Worm (Caenorhabditis elegans): ENCODE results near the gene F52H2.1.
A peak's percentile ranks its signal among the peaks of the same experiment; 100 is the strongest.

The F52H2.1 gene

ce11 chrX:2536246-2536772 is 36.6 kb upstream of the F52H2.1 start (continued):
- TF ChIP-seq elt-4 (tag; optimal IDR thresholded peaks at IDR 0.05) (no peak), ceh-45 (GFP tag; IDR thresholded peaks at IDR 0.05) (no peak), ceh-6 (GFP tag; optimal IDR thresholded peaks at IDR 0.05) (peak; percentile 17), Y22D7AL.16 (tag; optimal IDR thresholded peaks at IDR 0.05) (no peak), ets-4 (tag; optimal IDR thresholded peaks at IDR 0.05) (peak; percentile 35), npax-4 (tag; optimal IDR thresholded peaks at IDR 0.05) (no peak), rnt-1 (tag; optimal IDR thresholded peaks at IDR 0.05) (peak; percentile 68), hlh-30 (tag; optimal IDR thresholded peaks at IDR 0.05; ENCODE audit: insufficient read depth) (peak; percentile 71), K09A11.1 (tag; optimal IDR thresholded peaks at IDR 0.05; ENCODE audit: insufficient read depth) (peak; percentile 19), lim-6 (tag; optimal IDR thresholded peaks at IDR 0.05) (no peak), F13H6.1 (tag; optimal IDR thresholded peaks at IDR 0.05) (peak; percentile 87), tbx-2 (tag; optimal IDR thresholded peaks at IDR 0.05) (peak; percentile 89), nfya-1 (tag; optimal IDR thresholded peaks at IDR 0.05) (peak; percentile 88), ceh-18 (tag; optimal IDR thresholded peaks at IDR 0.05) (peak; percentile 91), pat-9 (tag; optimal IDR thresholded peaks at IDR 0.05) (no peak), madf-2 (tag; optimal IDR thresholded peaks at IDR 0.05) (peak; percentile 10), hlh-6 (tag; optimal IDR thresholded peaks at IDR 0.05) (peak; percentile 35), ceh-14 (tag; optimal IDR thresholded peaks at IDR 0.05) (peak; percentile 58), ttx-3 (tag; optimal IDR thresholded peaks at IDR 0.05) (no peak), ceh-2 (tag; optimal IDR thresholded peaks at IDR 0.05) (peak; percentile 50)

ce11 chrX:2538713-2539112 is 34.2 kb upstream of the F52H2.1 start:
- TF ChIP-seq dve-1 (tag; optimal IDR thresholded peaks at IDR 0.05) = no peak
- TF ChIP-seq hlh-8 (tag; optimal IDR thresholded peaks at IDR 0.05) = peak; percentile 2

- TF ChIP-seq pax-1 (tag; optimal IDR thresholded peaks at IDR 0.05) (no peak), ceh-6 (GFP tag; optimal IDR thresholded peaks at IDR 0.05) (no peak), tbx-7 (tag; optimal IDR thresholded peaks at IDR 0.05) (no peak), ceh-9 (tag; optimal IDR thresholded peaks at IDR 0.05) (no peak), eyg-1 (tag; optimal IDR thresholded peaks at IDR 0.05) (no peak), unc-3 (GFP tag; conservative IDR thresholded peaks at IDR 0.05) (no peak), unc-3 (tag; optimal IDR thresholded peaks at IDR 0.05) (no peak), odd-2 (tag; optimal IDR thresholded peaks at IDR 0.05) (no peak), ceh-2 (tag; optimal IDR thresholded peaks at IDR 0.05) (no peak), tbx-2 (tag; optimal IDR thresholded peaks at IDR 0.05) (no peak), ets-4 (tag; optimal IDR thresholded peaks at IDR 0.05) (no peak), rnt-1 (tag; optimal IDR thresholded peaks at IDR 0.05) (no peak)
Measured at ce11 chrX:2541003-2541521, 31.8 kb upstream of the F52H2.1 start, which contains the start of gene F52H2.3. TSS of gene F52H2.3 (minus strand) at chrX:2541053.

- TF ChIP-seq pros-1 (tag; optimal IDR thresholded peaks at IDR 0.05) = no peak
Measured at ce11 chrX:2543353-2543752, 29.5 kb upstream of the F52H2.1 start.

- TF ChIP-seq npax-4 (tag; optimal IDR thresholded peaks at IDR 0.05) (no peak), T23F11.4 (GFP tag; optimal IDR thresholded peaks at IDR 0.05) (no peak), pax-1 (tag; optimal IDR thresholded peaks at IDR 0.05) (no peak), pha-4 (tag; optimal IDR thresholded peaks at IDR 0.05) (no peak), C38D4.7 (GFP tag; optimal IDR thresholded peaks at IDR 0.05) (no peak), sox-2 (GFP tag; IDR thresholded peaks at IDR 0.05) (no peak), ahr-1 (tag; optimal IDR thresholded peaks at IDR 0.05) (no peak), hlh-13 (GFP tag; optimal IDR thresholded peaks at IDR 0.05) (no peak), unc-3 (GFP tag; conservative IDR thresholded peaks at IDR 0.05) (no peak), unc-3 (tag; optimal IDR thresholded peaks at IDR 0.05) (no peak), ama-1 (optimal IDR thresholded peaks at IDR 0.05) (no peak), rnt-1 (tag; optimal IDR thresholded peaks at IDR 0.05) (no peak), lim-6 (tag; optimal IDR thresholded peaks at IDR 0.05) (no peak), nhr-232 (tag; optimal IDR thresholded peaks at IDR 0.05) (no peak), che-1 (tag; optimal IDR thresholded peaks at IDR 0.05) (no peak)
Measured at ce11 chrX:2544645-2545044, 28.3 kb upstream of the F52H2.1 start.
